Fruit fly (Drosophila melanogaster) whole organism, embryonic: Measurements from ENCODE around the gene kri.

Source experiments
- CG13296 ChIP-seq: fragments of 200-800 bp; sonication (Bioruptor generic); optimal IDR thresholded peaks from 3 replicates; lab custom pipeline; 2018; ENCODE audit warnings: missing biosample characterization, mild to moderate bottlenecking, missing genetic modification characterization
- CG8290 ChIP-seq, 3 experiments: fragments of 200-800 bp; sonication (Bioruptor generic); optimal IDR thresholded peaks; 2 replicates each; lab custom pipeline; 2016 to 2019; ENCODE audit warnings: missing biosample characterization in 3 of 3, missing genetic modification characterization in 3 of 3, mild to moderate bottlenecking in 2 of 3, moderate library complexity in 1 of 3
- Gsc ChIP-seq: fragments of 200-800 bp; sonication (Bioruptor generic); IDR thresholded peaks from 2 replicates; pipeline ENCODE4 v1.3.6; 2022; ENCODE audit warnings: missing biosample characterization, missing genetic modification characterization
- HHEX ChIP-seq: fragments of 200-800 bp; sonication (Bioruptor generic); optimal IDR thresholded peaks from 3 replicates; lab custom pipeline; 2017; ENCODE audit warnings: missing biosample characterization, mild to moderate bottlenecking, missing genetic modification characterization, missing genetic modification reagents
- Hr3 ChIP-seq: fragments of 200-800 bp; sonication (Bioruptor generic); optimal IDR thresholded peaks from 3 replicates; lab custom pipeline; 2016; ENCODE audit warnings: missing biosample characterization, missing genetic modification characterization
- Ssrp ChIP-seq: fragments of 200-800 bp; sonication (Bioruptor generic); optimal IDR thresholded peaks from 2 replicates; lab custom pipeline; 2018; ENCODE audit warnings: missing biosample characterization, mild to moderate bottlenecking, missing genetic modification characterization, moderate library complexity
- hb ChIP-seq: fragments of 200-800 bp; sonication (Bioruptor generic); IDR thresholded peaks from 3 replicates; pipeline ENCODE4 v1.3.6; 2022; ENCODE audit warnings: missing biosample characterization, missing genetic modification characterization; ENCODE audit not compliant: partially characterized antibody
- tin ChIP-seq: fragments of 200-800 bp; sonication (Bioruptor generic); optimal IDR thresholded peaks from 3 replicates; lab custom pipeline; 2016; ENCODE audit warnings: missing biosample characterization, missing genetic modification characterization

DNA sequence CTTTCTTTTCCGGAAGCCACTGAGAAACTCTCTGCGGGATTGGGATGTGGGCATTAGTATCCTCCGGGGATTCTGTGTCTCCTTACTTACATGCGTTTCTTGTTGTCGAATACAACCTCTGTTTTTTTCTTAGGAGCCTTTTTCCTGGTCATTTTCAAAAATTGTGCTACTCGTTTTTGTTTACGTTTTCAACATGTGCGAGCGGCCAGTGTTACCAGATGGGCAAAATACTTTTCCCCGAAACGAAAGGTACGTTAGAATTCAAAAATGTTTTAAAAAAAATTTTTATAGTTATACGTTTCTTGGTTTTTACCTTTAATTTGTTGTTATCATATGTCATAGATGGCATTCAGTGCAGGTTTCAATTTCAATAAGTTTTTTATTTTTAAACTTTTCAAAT lies 33.7 kb upstream of the kri start, which contains the start of gene vito:
- TF ChIP-seq Ssrp (tag; lab: Kevin White, UChicago) (no peak), Hr3 (GFP tag; lab: Kevin White, UChicago) (no peak), CG8290 (GFP tag; optimal IDR thresholded peaks at IDR 0.05; lab: Kevin White, UChicago) (no peak), CG8290 (tag; optimal IDR thresholded peaks at IDR 0.05; lab: Kevin White, UChicago) (no peak), Gsc (GFP tag; lab: Robert Waterston, UW) (no peak), tin (no peak), HHEX (GFP tag; lab: Kevin White, UChicago) (no peak), CG13296 (no peak), hb (no peak)
